Worm (Caenorhabditis elegans) whole organism, dauer: Measurements from ENCODE around the gene C04H4.1.

Experiments used
- unc-62 ChIP-seq: sonication (generic microtip); optimal IDR thresholded peaks from 2 replicates; lab custom pipeline; 2017; ENCODE audit warnings: missing biosample characterization, missing genetic modification reagents, missing genetic modification characterization

Gene C04H4.1

DNA sequence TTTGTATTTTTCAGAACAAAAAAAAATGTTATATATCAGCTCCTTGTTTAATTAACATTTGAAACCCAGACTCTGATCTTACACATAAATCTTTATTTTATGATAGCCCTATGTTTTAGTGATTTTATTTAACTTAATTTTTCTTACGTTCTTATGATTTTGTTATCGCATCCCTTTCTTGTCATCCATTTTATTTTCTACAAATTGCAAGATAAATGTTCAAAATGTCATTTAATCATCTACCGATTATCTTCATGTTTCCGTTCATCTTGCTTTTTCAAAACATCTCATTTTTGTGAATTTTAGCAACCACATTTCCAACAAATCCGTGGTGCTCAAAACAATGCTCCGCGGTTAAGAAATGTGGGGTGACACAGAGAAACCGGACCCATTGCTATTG, 17.7 kb downstream of the C04H4.1 start, which contains the start of gene DH11.5:
DH11.5 (plus strand) TSS at position 301 of the 400 bp plus-strand sequence.
- TF ChIP-seq unc-62 (GFP tag; lab: Kevin White, UChicago): no peak

- no peak for TF ChIP-seq unc-62 (GFP tag; lab: Kevin White, UChicago)
These were observed 18.9 kb downstream of the C04H4.1 start for ce11 chrII:7977513-7977912.

DNA sequence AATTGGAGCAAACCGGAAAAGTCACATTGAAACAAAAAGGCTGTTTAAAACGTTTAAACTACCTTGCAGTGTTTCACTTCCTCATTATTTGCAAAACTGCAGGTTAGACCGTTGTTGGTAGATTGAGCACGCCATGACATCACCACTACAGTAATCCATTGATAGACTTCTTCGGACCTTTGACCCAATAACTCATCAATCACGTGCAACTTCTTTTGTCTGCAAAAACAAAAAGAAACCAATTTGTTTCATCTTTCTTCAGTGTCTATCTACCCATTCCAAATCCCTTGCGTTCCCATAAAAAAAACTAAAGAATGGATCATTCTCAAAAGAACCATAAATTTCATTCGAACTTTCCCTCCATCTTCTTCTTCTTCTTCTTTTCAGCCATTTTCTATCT, 22.4 kb downstream of the C04H4.1 start:
- no peak for TF ChIP-seq unc-62 (GFP tag; lab: Kevin White, UChicago)

ce11 chrII:7983454-7983853, 24.8 kb downstream of the C04H4.1 start:
- no peak for TF ChIP-seq unc-62 (GFP tag; lab: Kevin White, UChicago)

DNA sequence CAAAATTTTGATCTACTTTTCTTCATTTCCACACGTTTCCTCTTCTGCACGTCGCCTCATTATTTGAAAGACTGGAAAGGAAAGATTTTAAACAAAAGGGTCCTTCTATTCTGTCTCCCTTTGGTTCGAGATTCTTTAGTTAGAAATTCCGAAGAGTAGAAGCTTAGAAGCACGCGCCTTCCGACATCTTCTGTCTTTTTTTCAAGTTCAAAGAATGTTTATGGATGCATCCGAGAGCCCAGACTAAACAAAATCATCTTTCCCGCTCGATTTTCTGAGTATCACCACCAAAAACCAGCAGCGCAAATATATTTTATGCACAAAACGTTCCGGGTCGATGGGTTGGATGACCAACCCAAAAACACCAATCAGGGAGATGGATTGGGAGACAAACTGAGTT, 25.4 kb downstream of the C04H4.1 start:
- TF ChIP-seq unc-62 (GFP tag; lab: Kevin White, UChicago): no peak

DNA sequence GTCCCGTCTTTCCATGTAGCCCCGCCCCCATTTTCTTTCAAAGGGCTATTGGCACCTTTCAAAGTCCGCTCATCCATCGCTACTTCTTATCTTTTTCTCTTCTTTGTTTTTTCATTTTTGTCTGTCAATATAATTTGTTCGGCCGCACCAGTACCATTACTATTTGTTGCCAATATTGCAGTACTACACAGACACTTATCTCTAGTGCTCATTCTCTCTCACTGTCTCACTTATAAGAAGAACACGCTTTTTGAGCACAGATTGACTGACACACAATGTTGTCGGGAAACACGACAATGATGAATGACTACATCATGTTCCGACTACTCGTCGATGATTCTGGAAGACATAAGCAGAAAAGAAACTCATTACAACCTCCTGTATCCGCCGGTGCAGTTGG, 26.4 kb downstream of the C04H4.1 start:
- TF ChIP-seq unc-62 (GFP tag; lab: Kevin White, UChicago): no peak

ce11 chrII:7986928-7987327, 28.3 kb downstream of the C04H4.1 start:
- no peak for TF ChIP-seq unc-62 (GFP tag; lab: Kevin White, UChicago)

DNA sequence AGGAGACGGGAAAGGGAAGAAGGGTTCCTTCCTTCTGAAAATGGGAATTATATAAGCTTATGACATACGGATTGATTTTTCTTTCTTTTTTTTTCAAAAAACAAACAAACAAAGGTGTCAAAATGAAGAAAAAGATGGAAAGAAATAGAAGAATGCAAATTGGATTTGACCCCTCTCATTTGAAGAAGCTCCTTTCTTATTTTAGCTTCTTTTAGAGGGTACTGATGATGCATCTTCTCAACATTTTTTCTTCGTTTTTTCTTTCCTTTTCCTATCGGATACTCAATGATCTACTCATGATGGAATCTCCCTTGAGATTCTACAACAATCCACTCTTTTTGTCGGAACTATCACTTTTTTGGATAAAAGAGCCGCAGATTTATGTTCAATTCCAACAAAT, 31.5 kb downstream of the C04H4.1 start:
- no peak for TF ChIP-seq unc-62 (GFP tag; lab: Kevin White, UChicago)

- no peak for TF ChIP-seq unc-62 (GFP tag; lab: Kevin White, UChicago)
These were observed 32.6 kb downstream of the C04H4.1 start for ce11 chrII:7991279-7991678.

DNA sequence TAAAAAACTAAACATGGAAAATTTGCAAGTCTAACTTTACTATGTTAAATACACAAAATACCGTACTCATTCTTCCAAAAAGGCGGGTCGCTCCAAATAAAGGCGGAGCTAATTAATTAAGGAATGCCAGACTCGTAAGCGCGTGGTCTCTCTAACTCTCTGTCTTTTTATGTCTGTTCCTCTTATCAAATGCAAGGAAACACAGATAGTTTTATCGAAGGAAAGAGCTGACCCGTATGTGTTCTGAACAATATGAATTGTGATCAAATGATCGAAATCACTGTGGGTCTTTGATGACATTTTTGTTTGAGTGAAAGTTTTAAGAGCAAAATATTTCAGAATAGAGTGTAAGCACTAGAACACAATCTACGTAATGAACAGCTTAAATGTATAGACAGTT, 42.8 kb downstream of the C04H4.1 start:
- TF ChIP-seq unc-62 (GFP tag; lab: Kevin White, UChicago): no peak

- no peak for TF ChIP-seq unc-62 (GFP tag; lab: Kevin White, UChicago)
These were observed 45.5 kb downstream of the C04H4.1 start, which contains the start of gene pgp-11 for ce11 chrII:8004157-8004556. pgp-11 (minus strand) TSS chrII:8004257.

ce11 chrII:8004752-8005151, 46.1 kb downstream of the C04H4.1 start:
- no peak for TF ChIP-seq unc-62 (GFP tag; lab: Kevin White, UChicago)

ce11 chrII:8006962-8007361, 48.3 kb downstream of the C04H4.1 start:
- TF ChIP-seq unc-62 (GFP tag; lab: Kevin White, UChicago): no peak

- TF ChIP-seq unc-62 (GFP tag; lab: Kevin White, UChicago): no peak
These were observed 49.7 kb downstream of the C04H4.1 start, which contains the start of gene glna-2 for ce11 chrII:8008334-8008733. glna-2 (plus strand) TSS chrII:8008634.
